Worm (Caenorhabditis elegans) whole organism, L3 larva: ENCODE data around the gene gpc-1.

Experiments
- R02D3.7 ChIP-seq: fragments of 150-350 bp; optimal IDR thresholded peaks from 2 replicates; lab custom pipeline; 2014; ENCODE audit warnings: missing biosample characterization, missing genetic modification characterization
- ZK546.5 ChIP-seq: sonication (generic microtip); optimal IDR thresholded peaks from 2 replicates; lab custom pipeline; 2017; ENCODE audit warnings: missing biosample characterization, missing genetic modification characterization
- ceh-16 ChIP-seq: sonication (generic microtip); optimal IDR thresholded peaks from 2 replicates; lab custom pipeline; 2017; ENCODE audit warnings: missing biosample characterization, missing genetic modification characterization
- elt-1 ChIP-seq: fragments of 150-350 bp; optimal IDR thresholded peaks from 2 replicates; lab custom pipeline; 2014; ENCODE audit warnings: missing biosample characterization, missing genetic modification characterization
- elt-2 ChIP-seq: sonication (generic microtip); optimal IDR thresholded peaks from 2 replicates; lab custom pipeline; 2016; ENCODE audit warnings: missing genetic modification reagents, mild to moderate bottlenecking, missing genetic modification characterization, missing compliant biosample characterization
- elt-3 ChIP-seq, 3 experiments: fragments of 150-350 bp in 1 of 3; sonication (generic microtip) in 2 of 3; optimal IDR thresholded peaks; 2 replicates in 2 of 3; 4 replicates in 1 of 3; lab custom pipeline; 2014 to 2017; ENCODE audit warnings: missing biosample characterization in 3 of 3, missing genetic modification characterization in 3 of 3
- jun-1 ChIP-seq: fragments of 150-350 bp; optimal IDR thresholded peaks from 2 replicates; lab custom pipeline; 2014; ENCODE audit warnings: missing biosample characterization, missing genetic modification reagents, missing genetic modification characterization
- lin-15B ChIP-seq: fragments of 150-350 bp; optimal IDR thresholded peaks from 2 replicates; lab custom pipeline; 2014; ENCODE audit warnings: missing biosample characterization, missing genetic modification characterization
- snpc-4 ChIP-seq: fragments of 150-350 bp; optimal IDR thresholded peaks from 2 replicates; lab custom pipeline; 2014; ENCODE audit warnings: missing biosample characterization, missing genetic modification characterization
- tbx-2 ChIP-seq: sonication (generic microtip); optimal IDR thresholded peaks from 2 replicates; lab custom pipeline; 2016; ENCODE audit warnings: mild to moderate bottlenecking, missing genetic modification characterization, missing compliant biosample characterization
- unc-62 ChIP-seq: fragments of 150-350 bp; sonication (generic microtip); optimal IDR thresholded peaks from 4 replicates; lab custom pipeline; 2014; ENCODE audit warnings: missing biosample characterization, missing genetic modification reagents, missing genetic modification characterization

- TF ChIP-seq snpc-4 (no peak), jun-1 (tag; lab: Kevin White, UChicago) (peak; percentile 21), unc-62 (GFP tag; lab: Kevin White, UChicago) (no peak), tbx-2 (tag; lab: Kevin White, UChicago) (no peak), lin-15B (no peak), elt-3 (tag; optimal IDR thresholded peaks at IDR 0.05; lab: Kevin White, UChicago) (no peak), ceh-16 (tag; lab: Kevin White, UChicago) (no peak), elt-2 (tag; lab: Kevin White, UChicago) (peak; percentile 38), elt-1 (no peak), ZK546.5 (tag; lab: Kevin White, UChicago) (no peak), R02D3.7 (no peak)
Measured at ce11 chrX:12843530-12843929, 41.3 kb downstream of the gpc-1 start.
